Worm (Caenorhabditis elegans): ENCODE data around the gene Y38C1AA.6.

DNA sequence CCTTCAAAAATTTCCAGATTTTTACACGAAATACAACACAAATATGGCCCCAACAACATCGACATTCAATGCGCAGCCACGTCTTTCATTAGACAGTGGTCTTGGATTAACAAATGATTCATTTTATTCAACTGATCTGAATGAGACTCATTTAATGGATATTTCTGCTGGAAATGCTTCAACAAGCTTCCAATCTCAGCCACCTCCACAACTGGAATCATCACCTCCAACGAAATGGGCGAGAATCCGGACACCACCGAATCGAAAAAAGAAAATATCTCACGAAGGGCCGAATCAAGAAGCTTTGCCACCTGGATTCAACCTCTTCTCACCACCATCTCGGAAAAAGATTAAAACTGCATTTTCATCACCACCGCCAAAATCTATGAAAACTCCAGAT is 17.1 kb downstream of the Y38C1AA.6 start:
- TF ChIP-seq F13C5.2 (tag; optimal IDR thresholded peaks at IDR 0.05) = no peak
- no peak for TF ChIP-seq tbx-11 (GFP tag; IDR thresholded peaks at IDR 0.05)
- TF ChIP-seq ceh-36 (tag; optimal IDR thresholded peaks at IDR 0.05) = no peak
